Worm (Caenorhabditis elegans): ENCODE data around the gene rrsr-1.

Gene rrsr-1

ce11 chrV:14396123-14396669 lies 28.6 kb downstream of the rrsr-1 start:
- TF ChIP-seq athp-1 (tag; optimal IDR thresholded peaks at IDR 0.05) = no peak
- peak; percentile 54; the same call in 1 of the 2 replicates for TF ChIP-seq pbrm-1 (GFP tag; IDR thresholded peaks at IDR 0.05)
- peak; percentile 27 for TF ChIP-seq him-1 (tag; optimal IDR thresholded peaks at IDR 0.05)
- no peak for TF ChIP-seq egl-18 (GFP tag; IDR thresholded peaks at IDR 0.05)
- peak; percentile 83 for TF ChIP-seq snpc-1.1 (tag; optimal IDR thresholded peaks at IDR 0.05; ENCODE audit: insufficient read depth)
- TF ChIP-seq ceh-79 (tag; optimal IDR thresholded peaks at IDR 0.05) = no peak
- TF ChIP-seq tlf-1 (GFP tag; optimal IDR thresholded peaks at IDR 0.05) = no peak
- no peak for TF ChIP-seq F39B2.1 (GFP tag; IDR thresholded peaks at IDR 0.05)
- peak; percentile 80 for TF ChIP-seq snpc-4 (GFP tag; optimal IDR thresholded peaks at IDR 0.05)
- TF ChIP-seq snpc-4 (tag; optimal IDR thresholded peaks at IDR 0.05) = peak in 3 of 4 experiments; percentile 84 to 96 (median 93)
- TF ChIP-seq lsy-27 (tag; optimal IDR thresholded peaks at IDR 0.05; ENCODE audit: borderline replicate concordance, insufficient read depth) = no peak
- TF ChIP-seq F37B4.10 (GFP tag; IDR thresholded peaks at IDR 0.05) = 0 out of 2 replicates have a peak, but pooled peaks have one; percentile 79
- TF ChIP-seq snpc-3.4 (tag; optimal IDR thresholded peaks at IDR 0.05) = peak; percentile 50

ce11 chrV:14394743-14395142 lies 30.1 kb downstream of the rrsr-1 start, which contains the start of gene C15H11.13:
TSS of gene C15H11.13 (plus strand) at chrV:14395043.
- TF ChIP-seq ceh-100 (GFP tag; IDR thresholded peaks at IDR 0.05) (no peak), T07F8.4 (tag; optimal IDR thresholded peaks at IDR 0.05) (no peak), F37B4.10 (GFP tag; IDR thresholded peaks at IDR 0.05) (no peak), athp-1 (tag; optimal IDR thresholded peaks at IDR 0.05) (no peak), B0336.3 (GFP tag; IDR thresholded peaks at IDR 0.05) (no peak), ceh-58 (GFP tag; IDR thresholded peaks at IDR 0.05) (no peak), lin-40 (tag; optimal IDR thresholded peaks at IDR 0.05) (no peak), B0035.1 (tag; optimal IDR thresholded peaks at IDR 0.05) (no peak), lin-26 (GFP tag; IDR thresholded peaks at IDR 0.05) (no peak)

- TF ChIP-seq ceh-40 (GFP tag; IDR thresholded peaks at IDR 0.05) = no peak
- TF ChIP-seq hmg-1.2 (GFP tag; IDR thresholded peaks at IDR 0.05) = no peak
- TF ChIP-seq lin-40 (tag; optimal IDR thresholded peaks at IDR 0.05) = no peak
- no peak for TF ChIP-seq egrh-3 (GFP tag; IDR thresholded peaks at IDR 0.05)
- no peak for TF ChIP-seq nhr-80 (tag; optimal IDR thresholded peaks at IDR 0.05)
- TF ChIP-seq lsy-27 (tag; optimal IDR thresholded peaks at IDR 0.05; ENCODE audit: borderline replicate concordance, insufficient read depth) = no peak
- no peak for TF ChIP-seq rcor-1 (GFP tag; IDR thresholded peaks at IDR 0.05)
- TF ChIP-seq aptf-3 (GFP tag; IDR thresholded peaks at IDR 0.05) = no peak
- TF ChIP-seq attf-3 (GFP tag; conservative IDR thresholded peaks at IDR 0.05) = no peak
- TF ChIP-seq ztf-3 (GFP tag; optimal IDR thresholded peaks at IDR 0.05) = no peak
- TF ChIP-seq Y95B8A.8 (GFP tag; IDR thresholded peaks at IDR 0.05) = no peak
- no peak for TF ChIP-seq B0336.3 (GFP tag; IDR thresholded peaks at IDR 0.05)
- TF ChIP-seq hlh-12 (tag; optimal IDR thresholded peaks at IDR 0.05) = no peak
- TF ChIP-seq C17E4.6 (GFP tag; IDR thresholded peaks at IDR 0.05) = no peak
- TF ChIP-seq F57C9.4 (tag; optimal IDR thresholded peaks at IDR 0.05) = no peak
- TF ChIP-seq rec-8 (tag; optimal IDR thresholded peaks at IDR 0.05) = no peak
- no peak for TF ChIP-seq T26A5.8 (tag; optimal IDR thresholded peaks at IDR 0.05)
- TF ChIP-seq Y53G8AR.9 (GFP tag; conservative IDR thresholded peaks at IDR 0.05) = no peak
- TF ChIP-seq nfya-1 (tag; optimal IDR thresholded peaks at IDR 0.05; ENCODE audit: borderline replicate concordance, insufficient read depth) = no peak
- TF ChIP-seq let-607 (tag; optimal IDR thresholded peaks at IDR 0.05) = no peak
Measured at ce11 chrV:14393504-14393903, 31.3 kb downstream of the rrsr-1 start, which contains the start of gene C15H11.1. TSS of gene C15H11.1 (plus strand) at chrV:14393804.
